Worm (Caenorhabditis elegans) whole organism, L1 larva: ENCODE data around the gene Y43F8C.5.

Experiments used
- C34B4.2 ChIP-seq: sonication (generic microtip); optimal IDR thresholded peaks from 2 replicates; lab custom pipeline; 2017; ENCODE audit warnings: mild to moderate bottlenecking, missing genetic modification characterization, missing compliant biosample characterization
- F16B12.6 ChIP-seq: fragments of 150-350 bp; optimal IDR thresholded peaks from 2 replicates; lab custom pipeline; 2014; ENCODE audit warnings: missing biosample characterization, missing genetic modification characterization
- alr-1 ChIP-seq: fragments of 200-800 bp; sonication (Bioruptor generic); optimal IDR thresholded peaks from 2 replicates; lab custom pipeline; 2018; ENCODE audit warnings: borderline replicate concordance, mild to moderate bottlenecking, missing genetic modification characterization, missing compliant biosample characterization
- aly-2 ChIP-seq: fragments of 150-350 bp; optimal IDR thresholded peaks from 2 replicates; lab custom pipeline; 2014; ENCODE audit warnings: missing biosample characterization, missing genetic modification characterization
- ama-1 ChIP-seq: fragments of 150-350 bp; optimal IDR thresholded peaks from 2 replicates; lab custom pipeline; 2014
- blmp-1 ChIP-seq: fragments of 150-350 bp; optimal IDR thresholded peaks from 2 replicates; lab custom pipeline; 2014; ENCODE audit warnings: missing biosample characterization, missing genetic modification characterization
- ceh-63 ChIP-seq: fragments of 200-800 bp; sonication (Bioruptor generic); optimal IDR thresholded peaks from 2 replicates; lab custom pipeline; 2018; ENCODE audit warnings: mild to moderate bottlenecking, missing genetic modification characterization, missing compliant biosample characterization
- ceh-8 ChIP-seq: fragments of 200-800 bp; sonication (Bioruptor generic); optimal IDR thresholded peaks from 2 replicates; lab custom pipeline; 2018; ENCODE audit warnings: mild to moderate bottlenecking, missing genetic modification characterization, moderate library complexity, missing compliant biosample characterization
- ceh-82 ChIP-seq, 3 experiments: fragments of 150-350 bp in 1 of 3; sonication (generic microtip) in 2 of 3; optimal IDR thresholded peaks; 2 replicates each; lab custom pipeline; 2014 to 2017; ENCODE audit warnings: missing biosample characterization in 3 of 3, missing genetic modification characterization in 3 of 3
- ceh-88 ChIP-seq: fragments of 200-800 bp; sonication (Bioruptor generic); IDR thresholded peaks from 2 replicates; pipeline ENCODE4 v1.3.6; 2022; ENCODE audit warnings: missing genetic modification characterization, missing compliant biosample characterization
- dsc-1 ChIP-seq: sonication (generic microtip); optimal IDR thresholded peaks from 2 replicates; lab custom pipeline; 2016; ENCODE audit warnings: mild to moderate bottlenecking, missing genetic modification characterization, missing compliant biosample characterization
- efl-1 ChIP-seq, 4 experiments: fragments of 150-350 bp; optimal IDR thresholded peaks in 3 of 4; peaks in 1 of 4; 1 replicate in 1 of 4; 2 replicates in 3 of 4; lab custom pipeline; 2014; ENCODE audit warnings: missing biosample characterization in 2 of 4, missing genetic modification characterization in 2 of 4, missing genetic modification reagents in 2 of 4
- egl-13 ChIP-seq: sonication (generic microtip); optimal IDR thresholded peaks from 2 replicates; lab custom pipeline; 2016; ENCODE audit warnings: missing genotype, missing genetic modification reagents, missing genetic modification characterization, missing compliant biosample characterization
- egl-27 ChIP-seq, 2 experiments: fragments of 150-350 bp in 1 of 2; sonication (generic microtip); optimal IDR thresholded peaks; 3 replicates each; lab custom pipeline; 2017 to 2018; ENCODE audit warnings: missing biosample characterization in 2 of 2, missing genetic modification characterization in 2 of 2, missing genetic modification reagents in 2 of 2
- elt-2 ChIP-seq: sonication (generic microtip); optimal IDR thresholded peaks from 2 replicates; lab custom pipeline; 2016; ENCODE audit warnings: missing genetic modification characterization, mild to moderate bottlenecking, inconsistent platforms, missing compliant biosample characterization, missing genetic modification reagents
- fkh-8 ChIP-seq: sonication (generic microtip); optimal IDR thresholded peaks from 2 replicates; lab custom pipeline; 2016; ENCODE audit warnings: mild to moderate bottlenecking, missing genetic modification characterization, missing compliant biosample characterization
- hlh-17 ChIP-seq: fragments of 200-800 bp; sonication (Bioruptor generic); optimal IDR thresholded peaks from 2 replicates; lab custom pipeline; 2018; ENCODE audit warnings: missing genetic modification characterization, mild to moderate bottlenecking, missing compliant biosample characterization, moderate library complexity, borderline replicate concordance
- hpl-2 ChIP-seq: fragments of 150-350 bp; optimal IDR thresholded peaks from 2 replicates; lab custom pipeline; 2014; ENCODE audit warnings: missing biosample characterization, missing genetic modification reagents, missing genetic modification characterization
- lin-15B ChIP-seq: fragments of 150-350 bp; sonication (generic microtip); optimal IDR thresholded peaks from 3 replicates; lab custom pipeline; 2014; ENCODE audit warnings: missing biosample characterization, missing genetic modification characterization
- lin-35 ChIP-seq, 2 experiments: fragments of 150-350 bp; optimal IDR thresholded peaks; 2 replicates each; lab custom pipeline; 2014; ENCODE audit warnings: missing biosample characterization in 2 of 2, missing genetic modification characterization in 2 of 2, missing genetic modification reagents in 2 of 2
- lir-3 ChIP-seq: sonication (generic microtip); optimal IDR thresholded peaks from 2 replicates; lab custom pipeline; 2016; ENCODE audit warnings: mild to moderate bottlenecking, missing genetic modification characterization, moderate library complexity, missing compliant biosample characterization; ENCODE audit not compliant: poor library complexity
- lsy-2 ChIP-seq, 2 experiments: fragments of 150-350 bp; optimal IDR thresholded peaks; 2 replicates each; lab custom pipeline; 2014; ENCODE audit warnings: missing biosample characterization in 2 of 2, missing genetic modification characterization in 2 of 2
- mab-9 ChIP-seq: fragments of 200-800 bp; sonication (Bioruptor generic); IDR thresholded peaks from 2 replicates; pipeline ENCODE4 v1.3.6; 2022; ENCODE audit warnings: missing genetic modification reagents, missing genetic modification characterization, missing compliant biosample characterization
- mdl-1 ChIP-seq, 2 experiments: fragments of 150-350 bp; optimal IDR thresholded peaks; 2 replicates each; lab custom pipeline; 2014 to 2017; ENCODE audit warnings: missing biosample characterization in 2 of 2, missing genetic modification characterization in 2 of 2, inconsistent platforms in 1 of 2
- mef-2 ChIP-seq: fragments of 150-350 bp; optimal IDR thresholded peaks from 2 replicates; lab custom pipeline; 2014; ENCODE audit warnings: missing biosample characterization, missing genetic modification characterization
- nhr-12 ChIP-seq: sonication (generic microtip); optimal IDR thresholded peaks from 2 replicates; lab custom pipeline; 2017; ENCODE audit warnings: missing biosample characterization, missing genetic modification characterization
- nhr-19 ChIP-seq: fragments of 200-800 bp; sonication (Bioruptor generic); conservative IDR thresholded peaks from 2 replicates; pipeline ENCODE4 v1.3.6; 2022; ENCODE audit warnings: missing genetic modification characterization, missing compliant biosample characterization
- nhr-237 ChIP-seq: fragments of 150-350 bp; optimal IDR thresholded peaks from 2 replicates; lab custom pipeline; 2014; ENCODE audit warnings: missing biosample characterization, missing genetic modification characterization
- nhr-28 ChIP-seq: fragments of 150-350 bp; optimal IDR thresholded peaks from 2 replicates; lab custom pipeline; 2014; ENCODE audit warnings: missing biosample characterization, missing genetic modification characterization
- nhr-47 ChIP-seq: sonication (generic microtip); optimal IDR thresholded peaks from 2 replicates; lab custom pipeline; 2016; ENCODE audit warnings: mild to moderate bottlenecking, missing genetic modification characterization, moderate library complexity, missing compliant biosample characterization
- nhr-71 ChIP-seq: sonication (generic microtip); optimal IDR thresholded peaks from 2 replicates; lab custom pipeline; 2016; ENCODE audit warnings: mild to moderate bottlenecking, missing genetic modification characterization, moderate library complexity, missing compliant biosample characterization
- nhr-76 ChIP-seq: sonication (generic microtip); optimal IDR thresholded peaks from 2 replicates; lab custom pipeline; 2017; ENCODE audit warnings: missing biosample characterization, missing genetic modification characterization
- nhr-77 ChIP-seq: fragments of 150-350 bp; optimal IDR thresholded peaks from 2 replicates; lab custom pipeline; 2014; ENCODE audit warnings: missing biosample characterization, missing genetic modification characterization
- nhr-85 ChIP-seq: sonication (generic microtip); peaks from one replicate; lab custom pipeline; 2016; ENCODE audit warnings: missing genetic modification characterization, inconsistent platforms, missing compliant biosample characterization
- pax-3 ChIP-seq: fragments of 200-800 bp; sonication (Bioruptor generic); optimal IDR thresholded peaks from 2 replicates; lab custom pipeline; 2018; ENCODE audit warnings: mild to moderate bottlenecking, missing genetic modification characterization, moderate library complexity, missing compliant biosample characterization
- pqm-1 ChIP-seq: sonication (generic microtip); optimal IDR thresholded peaks from 3 replicates; lab custom pipeline; 2017; ENCODE audit warnings: missing biosample characterization, missing genetic modification characterization
- skn-1 ChIP-seq: fragments of 150-350 bp; optimal IDR thresholded peaks from 2 replicates; lab custom pipeline; 2014; ENCODE audit warnings: missing biosample characterization, missing genetic modification characterization
- snu-23 ChIP-seq: sonication (generic microtip); optimal IDR thresholded peaks from 2 replicates; lab custom pipeline; 2016; ENCODE audit warnings: missing genetic modification characterization, missing compliant biosample characterization
- swsn-7 ChIP-seq: sonication (generic microtip); optimal IDR thresholded peaks from 2 replicates; lab custom pipeline; 2016; ENCODE audit warnings: missing genetic modification characterization, missing compliant biosample characterization
- tbx-2 ChIP-seq: sonication (generic microtip); optimal IDR thresholded peaks from 2 replicates; lab custom pipeline; 2016; ENCODE audit warnings: missing genetic modification characterization, missing compliant biosample characterization
- tlp-1 ChIP-seq: fragments of 150-350 bp; optimal IDR thresholded peaks from 2 replicates; lab custom pipeline; 2014; ENCODE audit warnings: missing biosample characterization, missing genetic modification characterization
- unc-130 ChIP-seq: fragments of 150-350 bp; optimal IDR thresholded peaks from 2 replicates; lab custom pipeline; 2017; ENCODE audit warnings: missing biosample characterization, missing genetic modification characterization, inconsistent platforms
- unc-62 ChIP-seq: fragments of 150-350 bp; optimal IDR thresholded peaks from 2 replicates; lab custom pipeline; 2014; ENCODE audit warnings: missing biosample characterization, missing genetic modification reagents, missing genetic modification characterization
- unc-86 ChIP-seq: sonication (generic microtip); optimal IDR thresholded peaks from 2 replicates; lab custom pipeline; 2016; ENCODE audit warnings: missing genetic modification characterization, missing compliant biosample characterization
- unc-98 ChIP-seq: fragments of 200-800 bp; sonication (Bioruptor generic); IDR thresholded peaks from 2 replicates; pipeline ENCODE4 v1.3.6; 2022; ENCODE audit warnings: missing genetic modification characterization, missing compliant biosample characterization
- vab-15 ChIP-seq: sonication (generic microtip); optimal IDR thresholded peaks from 2 replicates; lab custom pipeline; 2017; ENCODE audit warnings: missing genotype, mild to moderate bottlenecking, missing genetic modification characterization, missing compliant biosample characterization
- zip-4 ChIP-seq: fragments of 200-800 bp; sonication (Bioruptor generic); optimal IDR thresholded peaks from 2 replicates; lab custom pipeline; 2018; ENCODE audit warnings: mild to moderate bottlenecking, missing genetic modification characterization, moderate library complexity, missing compliant biosample characterization

The Y43F8C.5 gene

DNA sequence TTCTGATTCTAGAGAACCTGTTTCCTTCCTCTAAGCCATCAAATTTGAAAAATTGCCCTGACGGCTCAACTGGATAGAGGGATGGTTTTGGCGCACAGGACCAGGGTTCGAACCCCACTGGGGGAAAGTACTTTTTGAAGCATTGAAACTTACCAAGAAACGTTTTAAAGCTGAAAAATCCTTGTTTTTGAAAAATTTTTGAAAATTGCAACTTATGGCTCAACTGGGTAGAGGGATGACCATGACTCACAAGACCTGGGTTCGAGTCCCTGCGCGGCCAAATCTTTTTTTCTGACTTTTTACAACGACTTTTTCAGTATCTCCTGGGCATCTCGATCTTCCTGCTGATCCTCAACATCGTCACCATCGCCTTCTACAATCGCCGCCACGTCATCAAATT is 38.4 kb upstream of the Y43F8C.5 start:
- TF ChIP-seq efl-1 (optimal IDR thresholded peaks at IDR 0.05; lab: Kevin White, UChicago) (no peak), efl-1 (GFP tag; optimal IDR thresholded peaks at IDR 0.05 in 1 of 2; lab: Kevin White, UChicago) (no peak), ceh-88 (GFP tag; lab: Robert Waterston, UW) (no peak), ceh-82 (tag; optimal IDR thresholded peaks at IDR 0.05; lab: Kevin White, UChicago) (no peak), lsy-2 (tag; optimal IDR thresholded peaks at IDR 0.05; lab: Kevin White, UChicago) (no peak), egl-13 (no peak)
- TF ChIP-seq, all 84 proteins: peak for 0

ce11 chrV:19669959-19670358 is 37.5 kb upstream of the Y43F8C.5 start, which contains the start of gene Y43F8C.11:
Gene Y43F8C.11, plus strand, starts transcription at chrV:19670259.
- TF ChIP-seq mdl-1 (tag; optimal IDR thresholded peaks at IDR 0.05; lab: Kevin White, UChicago) (no peak), hlh-17 (no peak), nhr-47 (tag; lab: Kevin White, UChicago) (no peak), blmp-1 (tag; lab: Kevin White, UChicago) (no peak), unc-62 (no peak), ceh-63 (GFP tag; lab: Kevin White, UChicago) (no peak), nhr-12 (no peak), tbx-2 (tag; lab: Kevin White, UChicago) (no peak)

ce11 chrV:19668213-19668612 is 35.8 kb upstream of the Y43F8C.5 start:
- peak; percentile 63 for TF ChIP-seq nhr-71 (tag; lab: Kevin White, UChicago)
- no peak for TF ChIP-seq nhr-85 (tag; lab: Kevin White, UChicago)
- peak; percentile 91 for TF ChIP-seq fkh-8 (tag; lab: Kevin White, UChicago)
- TF ChIP-seq nhr-47 (tag; lab: Kevin White, UChicago), result peak; percentile 44
- no peak for TF ChIP-seq vab-15 (tag; lab: Kevin White, UChicago)
- TF ChIP-seq pax-3, result peak; percentile 5
- peak; percentile 47 for TF ChIP-seq dsc-1 (tag; lab: Kevin White, UChicago)

DNA sequence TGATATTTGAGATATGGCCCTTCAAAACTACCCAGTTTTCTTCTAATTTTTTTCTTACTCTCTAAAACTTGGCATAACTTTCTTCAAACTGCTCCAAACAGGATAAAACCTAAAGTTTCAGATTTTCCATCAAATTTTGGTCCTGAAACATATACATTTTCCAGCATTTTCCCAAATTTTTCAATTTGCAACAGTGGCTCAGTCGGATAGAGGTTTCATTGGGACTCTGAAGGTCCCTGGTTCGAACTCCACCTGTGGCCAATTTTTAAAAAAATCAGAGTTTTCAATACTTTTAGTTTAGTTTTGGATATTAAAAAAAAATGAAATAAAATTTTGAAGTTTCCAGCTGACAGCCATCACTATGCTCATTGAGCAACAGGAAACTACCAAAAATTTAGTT is 35.3 kb upstream of the Y43F8C.5 start:
- TF ChIP-seq mab-9 (GFP tag; lab: Robert Waterston, UW) (no peak), zip-4 (no peak), pqm-1 (tag; lab: Kevin White, UChicago) (no peak), lir-3 (tag; lab: Kevin White, UChicago) (no peak), ama-1 (no peak), mef-2 (tag; lab: Kevin White, UChicago) (no peak), nhr-237 (tag; lab: Kevin White, UChicago) (no peak), ceh-8 (GFP tag; lab: Kevin White, UChicago) (no peak)

- TF ChIP-seq nhr-76 (tag; lab: Kevin White, UChicago) (no peak), alr-1 (tag; lab: Kevin White, UChicago) (no peak), skn-1 (no peak), C34B4.2 (tag; lab: Kevin White, UChicago) (no peak), mdl-1 (tag; optimal IDR thresholded peaks at IDR 0.05; lab: Kevin White, UChicago) (peak in 1 of 2 experiments; percentile 43), lin-15B (tag; lab: Kevin White, UChicago) (no peak), snu-23 (peak; percentile 36), unc-130 (tag; lab: Kevin White, UChicago) (no peak), lin-35 (GFP tag; optimal IDR thresholded peaks at IDR 0.05; lab: Kevin White, UChicago) (peak in 1 of 2 experiments; percentile 35), F16B12.6 (tag; lab: Kevin White, UChicago) (no peak), nhr-28 (no peak), elt-2 (tag; lab: Kevin White, UChicago) (no peak), tlp-1 (tag; lab: Kevin White, UChicago) (no peak), unc-86 (tag; lab: Kevin White, UChicago) (no peak), swsn-7 (tag; lab: Kevin White, UChicago) (peak; percentile 15), egl-27 (tag; optimal IDR thresholded peaks at IDR 0.05; lab: Kevin White, UChicago) (no peak), hpl-2 (no peak), nhr-47 (tag; lab: Kevin White, UChicago) (no peak), nhr-77 (tag; lab: Kevin White, UChicago) (no peak), nhr-19 (GFP tag; lab: Robert Waterston, UW) (0 out of 2 replicates have a peak, but pooled peaks have one; percentile 32), aly-2 (no peak), nhr-12 (no peak), unc-98 (GFP tag; lab: Robert Waterston, UW) (no peak)
Measured at ce11 chrV:19666308-19666707, 33.9 kb upstream of the Y43F8C.5 start.
